Worm (Caenorhabditis elegans) whole organism, young adult: ENCODE measurements around the gene hmit-1.1.

Experiments used
- efl-1 ChIP-seq: fragments of 150-350 bp; optimal IDR thresholded peaks from 2 replicates; lab custom pipeline; 2014; ENCODE audit warnings: missing biosample characterization, missing genetic modification reagents, missing genetic modification characterization
- mes-4 ChIP-seq: sonication (generic microtip); optimal IDR thresholded peaks from 2 replicates; lab custom pipeline; 2016; ENCODE audit warnings: missing genotype, missing genetic modification characterization, missing compliant biosample characterization

DNA sequence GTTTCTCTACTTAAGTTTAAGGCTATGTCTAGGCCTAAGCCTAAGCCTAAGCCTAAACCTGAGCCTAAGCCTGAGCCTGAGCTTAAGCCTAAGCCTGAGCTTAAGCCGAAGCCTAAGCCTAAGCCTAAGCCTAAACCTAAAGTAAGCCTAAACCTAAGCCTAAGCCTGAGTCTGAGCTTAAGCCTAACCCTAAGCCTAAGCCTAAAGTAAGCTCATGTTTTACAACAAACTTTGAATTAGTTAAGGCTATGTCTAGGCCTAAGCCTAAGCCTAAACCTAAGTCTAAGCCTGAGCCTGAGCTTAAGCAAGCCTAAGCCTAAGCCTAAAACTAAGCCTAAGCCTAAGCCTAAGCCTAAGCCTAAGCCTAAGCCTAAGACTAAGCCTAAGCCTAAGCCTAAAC is 49.0 kb downstream of the hmit-1.1 start:
- no peak for TF ChIP-seq efl-1 (GFP tag; lab: Kevin White, UChicago)
- TF ChIP-seq mes-4 (tag; lab: Kevin White, UChicago), result no peak
